Worm (Caenorhabditis elegans) whole organism, L2 larva: ENCODE measurements around the gene srx-58.

Experiments used
- mdl-1 ChIP-seq, 2 experiments: fragments of 150-350 bp in 1 of 2; sonication (generic microtip) in 1 of 2; optimal IDR thresholded peaks; 2 replicates each; lab custom pipeline; 2017; ENCODE audit warnings: missing biosample characterization in 2 of 2, missing genetic modification characterization in 2 of 2
- nhr-237 ChIP-seq: fragments of 150-350 bp; optimal IDR thresholded peaks from 2 replicates; lab custom pipeline; 2014; ENCODE audit warnings: missing biosample characterization, missing genetic modification characterization
- snpc-4 ChIP-seq: fragments of 150-350 bp; optimal IDR thresholded peaks from 2 replicates; lab custom pipeline; 2014; ENCODE audit warnings: missing biosample characterization, missing genetic modification characterization

DNA sequence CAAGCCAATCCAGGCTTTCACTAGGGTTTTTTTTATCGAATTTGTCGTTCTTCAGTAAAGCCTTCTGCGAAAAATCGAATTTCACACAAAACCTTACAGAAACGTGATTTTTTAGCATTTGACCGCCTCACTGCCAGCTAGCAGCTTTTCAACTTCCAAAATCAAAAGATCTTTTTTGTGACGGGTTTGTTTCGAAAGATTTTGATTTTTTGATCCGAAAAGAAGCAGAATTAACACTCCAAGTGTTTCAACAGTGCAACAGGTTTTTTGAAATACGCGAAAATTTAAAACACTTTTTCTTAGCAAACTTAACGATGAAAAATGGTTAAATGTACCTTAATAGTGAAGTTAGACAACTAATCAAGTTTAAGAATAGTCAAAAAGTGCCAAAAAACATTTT is 11.1 kb upstream of the srx-58 start, which contains the start of gene clec-229:
- no peak for TF ChIP-seq mdl-1 (tag; optimal IDR thresholded peaks at IDR 0.05; lab: Kevin White, UChicago)
- no peak for TF ChIP-seq nhr-237 (tag; lab: Kevin White, UChicago)
- TF ChIP-seq snpc-4 (tag; lab: Kevin White, UChicago) = no peak
